Worm (Caenorhabditis elegans) whole organism, L4 larva: Measurements from ENCODE around the gene irld-17.

Experiments
- F26F4.8 ChIP-seq: fragments of 200-800 bp; sonication (Bioruptor generic); conservative IDR thresholded peaks from 2 replicates; pipeline ENCODE4 v1.3.6; 2022; ENCODE audit warnings: missing genetic modification characterization, missing compliant biosample characterization
- T20F7.1 ChIP-seq: fragments of 200-800 bp; sonication (Bioruptor generic); optimal IDR thresholded peaks from 2 replicates; lab custom pipeline; 2018; ENCODE audit warnings: mild to moderate bottlenecking, missing genetic modification characterization, missing compliant biosample characterization
- ceh-32 ChIP-seq: sonication (generic microtip); optimal IDR thresholded peaks from 2 replicates; lab custom pipeline; 2016; ENCODE audit warnings: mild to moderate bottlenecking, missing genetic modification characterization, missing compliant biosample characterization; ENCODE audit not compliant: poor library complexity
- fos-1 ChIP-seq: fragments of 150-350 bp; optimal IDR thresholded peaks from 2 replicates; lab custom pipeline; 2014; ENCODE audit warnings: missing biosample characterization, missing genetic modification characterization
- mdl-1 ChIP-seq, 2 experiments: fragments of 150-350 bp in 1 of 2; sonication (generic microtip) in 1 of 2; optimal IDR thresholded peaks; 2 replicates each; lab custom pipeline; 2014 to 2017; ENCODE audit warnings: missing biosample characterization in 2 of 2, missing genetic modification characterization in 2 of 2
- nhr-10 ChIP-seq: fragments of 150-350 bp; optimal IDR thresholded peaks from 2 replicates; lab custom pipeline; 2014; ENCODE audit warnings: missing biosample characterization, missing genetic modification characterization
- pqm-1 ChIP-seq: sonication (generic microtip); optimal IDR thresholded peaks from 2 replicates; lab custom pipeline; 2017; ENCODE audit warnings: missing biosample characterization, missing genetic modification characterization
- set-16 ChIP-seq: fragments of 200-800 bp; sonication (Bioruptor generic); IDR thresholded peaks from 2 replicates; pipeline ENCODE4 v1.3.6; 2022; ENCODE audit warnings: missing genetic modification reagents, missing genetic modification characterization, missing compliant biosample characterization
- tra-1 ChIP-seq: fragments of 200-800 bp; sonication (Bioruptor generic); IDR thresholded peaks from 2 replicates; pipeline ENCODE4 v1.3.6; 2022; ENCODE audit warnings: missing genetic modification reagents, missing genetic modification characterization, missing compliant biosample characterization
- unc-39 ChIP-seq: sonication (generic microtip); optimal IDR thresholded peaks from 2 replicates; lab custom pipeline; 2017; ENCODE audit warnings: missing biosample characterization, missing genetic modification characterization

- TF ChIP-seq nhr-10 (no peak), T20F7.1 (GFP tag; lab: Kevin White, UChicago) (no peak), F26F4.8 (GFP tag; lab: Robert Waterston, UW) (no peak), pqm-1 (tag; lab: Kevin White, UChicago) (no peak), set-16 (GFP tag; lab: Robert Waterston, UW) (no peak), tra-1 (no peak), fos-1 (tag; lab: Kevin White, UChicago) (no peak), mdl-1 (tag; optimal IDR thresholded peaks at IDR 0.05; lab: Kevin White, UChicago) (no peak), ceh-32 (tag; lab: Kevin White, UChicago) (no peak), unc-39 (tag; lab: Kevin White, UChicago) (no peak)
Observed at ce11 chrV:1682279-1682678, 50.5 kb downstream of the irld-17 start, which contains the start of gene srh-3.
